Worm (Caenorhabditis elegans) whole organism, L2 larva: ENCODE measurements around the gene Y73F8A.13.

Experiments used
- egl-27 ChIP-seq: sonication (generic microtip); optimal IDR thresholded peaks from 3 replicates; lab custom pipeline; 2017; ENCODE audit warnings: missing biosample characterization, missing genetic modification reagents, missing genetic modification characterization
- elt-3 ChIP-seq: sonication (generic microtip); optimal IDR thresholded peaks from 2 replicates; lab custom pipeline; 2017; ENCODE audit warnings: missing biosample characterization, missing genetic modification characterization
- lin-39 ChIP-seq: fragments of 150-350 bp; optimal IDR thresholded peaks from 2 replicates; lab custom pipeline; 2014; ENCODE audit warnings: missing biosample characterization, missing genetic modification reagents, missing genetic modification characterization

DNA sequence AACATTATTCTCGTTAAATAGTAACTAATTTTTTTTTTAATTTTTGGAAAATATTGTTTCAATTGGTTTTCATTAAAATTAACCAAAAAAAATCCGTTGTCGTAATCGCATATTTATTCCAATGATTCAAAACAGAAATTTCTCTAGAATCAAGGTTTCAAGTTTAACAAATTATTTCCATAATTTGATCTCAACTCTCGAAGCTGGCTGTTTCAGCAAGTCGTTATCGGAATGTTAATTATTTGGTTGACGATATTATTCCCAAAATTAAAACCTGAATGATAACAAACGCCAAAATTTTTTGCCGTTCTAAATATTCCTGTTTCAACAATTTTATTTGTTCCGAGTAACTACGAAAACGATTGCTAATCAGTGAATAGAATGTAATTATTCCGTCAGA lies 12.0 kb upstream of the Y73F8A.13 start:
- no peak for TF ChIP-seq egl-27 (tag; lab: Kevin White, UChicago)
- no peak for TF ChIP-seq elt-3 (tag; lab: Kevin White, UChicago)
- TF ChIP-seq lin-39 (tag; lab: Kevin White, UChicago) = no peak
